Fruit fly (Drosophila melanogaster): Measurements from ENCODE around the gene CG17806.

The CG17806 gene

DNA sequence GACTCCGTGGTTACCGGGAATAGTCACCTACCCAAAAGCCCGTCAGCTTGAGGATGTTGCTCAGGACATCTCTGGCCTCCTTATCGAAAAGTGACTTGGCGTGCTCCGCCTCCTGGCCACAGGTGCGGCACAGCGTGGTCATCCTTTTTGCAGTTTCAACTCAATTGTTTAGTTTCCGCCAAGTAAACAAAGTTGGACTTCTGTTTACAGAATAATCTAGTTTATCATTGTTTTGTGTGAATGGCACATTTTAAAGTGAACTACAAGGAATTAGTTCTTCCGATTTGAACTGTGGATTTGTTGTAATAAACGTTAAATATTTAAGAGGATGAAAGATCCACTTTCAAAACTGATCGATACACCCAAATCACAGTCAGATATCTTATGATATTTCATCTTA, at the start of gene CG17806 (continued):
- TF ChIP-seq Ptx1 (GFP tag; IDR thresholded peaks at IDR 0.05) (no peak), CG3726 (GFP tag; IDR thresholded peaks at IDR 0.05) (no peak), CG31441 (GFP tag; IDR thresholded peaks at IDR 0.05) (no peak), salm (tag; optimal IDR thresholded peaks at IDR 0.05) (no peak), CG2120 (GFP tag; optimal IDR thresholded peaks at IDR 0.05) (no peak), schlank (tag; optimal IDR thresholded peaks at IDR 0.05) (no peak), CG6791 (GFP tag; IDR thresholded peaks at IDR 0.05; ENCODE audit: partially characterized antibody) (no peak), CG13296 (GFP tag; optimal IDR thresholded peaks at IDR 0.05) (peak; percentile 5), CG43689 (GFP tag; IDR thresholded peaks at IDR 0.05) (no peak), Ets97D (GFP tag; optimal IDR thresholded peaks at IDR 0.05) (no peak), Nf-YA (GFP tag; IDR thresholded peaks at IDR 0.05) (no peak), so (GFP tag; IDR thresholded peaks at IDR 0.05) (no peak), hth (optimal IDR thresholded peaks at IDR 0.05) (no peak), ranshi (GFP tag; IDR thresholded peaks at IDR 0.05) (no peak), Stat92E (GFP tag; optimal IDR thresholded peaks at IDR 0.05) (no peak), sug (tag; optimal IDR thresholded peaks at IDR 0.05) (peak; percentile 12), CG4730 (GFP tag; IDR thresholded peaks at IDR 0.05) (no peak), vfl (GFP tag; optimal IDR thresholded peaks at IDR 0.05) (no peak), Six4 (GFP tag; optimal IDR thresholded peaks at IDR 0.05) (no peak), CG3163 (GFP tag; optimal IDR thresholded peaks at IDR 0.05) (no peak), CHES-1-like (GFP tag; optimal IDR thresholded peaks at IDR 0.05) (no peak), Hr3 (GFP tag; optimal IDR thresholded peaks at IDR 0.05) (no peak), Fer2 (tag; optimal IDR thresholded peaks at IDR 0.05) (no peak), mirr (GFP tag; optimal IDR thresholded peaks at IDR 0.05) (peak; percentile 14), CG4820 (GFP tag; optimal IDR thresholded peaks at IDR 0.05) (no peak), CG13287 (GFP tag; IDR thresholded peaks at IDR 0.05; ENCODE audit: partially characterized antibody) (no peak), CG9932 (GFP tag; IDR thresholded peaks at IDR 0.05) (no peak), CG31365 (tag; optimal IDR thresholded peaks at IDR 0.05) (no peak), CG12236 (GFP tag; optimal IDR thresholded peaks at IDR 0.05) (no peak)

DNA sequence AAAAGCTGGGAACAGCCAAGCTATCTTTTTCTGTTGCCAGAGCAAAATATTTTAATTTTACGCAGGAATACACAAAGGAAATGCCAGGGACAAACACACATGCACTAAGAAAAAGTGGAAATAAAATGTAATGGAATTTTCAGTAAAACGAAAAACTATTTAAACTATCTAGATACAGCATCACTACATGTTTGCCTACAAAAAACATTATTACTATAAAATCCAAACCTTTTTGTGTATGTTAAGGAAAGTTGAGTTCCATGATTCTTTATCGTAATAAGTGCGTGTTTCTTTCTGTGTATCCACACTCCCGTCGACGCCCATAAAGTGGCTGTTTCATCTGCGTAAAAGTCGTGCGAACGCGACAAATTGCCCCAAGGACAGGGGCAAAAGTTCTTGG, 46.1 kb upstream of the CG17806 start:
- peak; percentile 44 for TF ChIP-seq Meics (GFP tag; optimal IDR thresholded peaks at IDR 0.05)
- no peak for TF ChIP-seq Nf-YB (GFP tag; optimal IDR thresholded peaks at IDR 0.05)
- TF ChIP-seq CG2678 (tag; optimal IDR thresholded peaks at IDR 0.05) = peak; percentile 59
- no peak for TF ChIP-seq Dek (tag; optimal IDR thresholded peaks at IDR 0.05)
- no peak for TF ChIP-seq Ptx1 (GFP tag; IDR thresholded peaks at IDR 0.05)
- TF ChIP-seq CG7357 (GFP tag; IDR thresholded peaks at IDR 0.05) = 0 out of 3 replicates have a peak, but pooled peaks have one; percentile 6
- 0 out of 3 replicates have a peak, but pooled peaks have one; percentile 21 for TF ChIP-seq CG17361 (GFP tag; IDR thresholded peaks at IDR 0.05)
- TF ChIP-seq CG7963 (GFP tag; IDR thresholded peaks at IDR 0.05; ENCODE audit: partially characterized antibody) = no peak
- TF ChIP-seq CG17359 (tag; optimal IDR thresholded peaks at IDR 0.05) = peak; percentile 36
- TF ChIP-seq Ets65A (GFP tag) = no peak
- peak; percentile 30 for TF ChIP-seq lab (GFP tag; optimal IDR thresholded peaks at IDR 0.05)
- no peak for TF ChIP-seq sima (GFP tag; optimal IDR thresholded peaks at IDR 0.05)
- TF ChIP-seq CG13296 (GFP tag; optimal IDR thresholded peaks at IDR 0.05) = no peak
- TF ChIP-seq CG12391 (tag; optimal IDR thresholded peaks at IDR 0.05) = peak; percentile 11
- TF ChIP-seq Oli (tag; optimal IDR thresholded peaks at IDR 0.05) = peak; percentile 32
- no peak for TF ChIP-seq CG7928 (GFP tag; optimal IDR thresholded peaks at IDR 0.05)
- peak; percentile 28 for TF ChIP-seq CG30403 (GFP tag; optimal IDR thresholded peaks at IDR 0.05)
- peak; percentile 2 for TF ChIP-seq CG10209 (GFP tag; optimal IDR thresholded peaks at IDR 0.05)
- peak; percentile 34 for TF ChIP-seq PHDP (tag; optimal IDR thresholded peaks at IDR 0.05)
- TF ChIP-seq CG11695 (GFP tag; IDR thresholded peaks at IDR 0.05) = 0 out of 3 replicates have a peak, but pooled peaks have one; percentile 31
- peak; percentile 60 for TF ChIP-seq CG11504 (tag; optimal IDR thresholded peaks at IDR 0.05)
- TF ChIP-seq CG9932 (GFP tag; IDR thresholded peaks at IDR 0.05) = 0 out of 2 replicates have a peak, but pooled peaks have one; percentile 22
- peak; percentile 54 for TF ChIP-seq CG7556 (GFP tag; optimal IDR thresholded peaks at IDR 0.05)
- TF ChIP-seq GATAe (GFP tag; conservative IDR thresholded peaks at IDR 0.05) = no peak
- no peak for TF ChIP-seq CG4282 (GFP tag; optimal IDR thresholded peaks at IDR 0.05)
- no peak for TF ChIP-seq CTCF (GFP tag; optimal IDR thresholded peaks at IDR 0.05)
- TF ChIP-seq sens (GFP tag) = peak; percentile 74
